Worm (Caenorhabditis elegans): ENCODE results near the gene R08A2.9.

Gene R08A2.9

DNA sequence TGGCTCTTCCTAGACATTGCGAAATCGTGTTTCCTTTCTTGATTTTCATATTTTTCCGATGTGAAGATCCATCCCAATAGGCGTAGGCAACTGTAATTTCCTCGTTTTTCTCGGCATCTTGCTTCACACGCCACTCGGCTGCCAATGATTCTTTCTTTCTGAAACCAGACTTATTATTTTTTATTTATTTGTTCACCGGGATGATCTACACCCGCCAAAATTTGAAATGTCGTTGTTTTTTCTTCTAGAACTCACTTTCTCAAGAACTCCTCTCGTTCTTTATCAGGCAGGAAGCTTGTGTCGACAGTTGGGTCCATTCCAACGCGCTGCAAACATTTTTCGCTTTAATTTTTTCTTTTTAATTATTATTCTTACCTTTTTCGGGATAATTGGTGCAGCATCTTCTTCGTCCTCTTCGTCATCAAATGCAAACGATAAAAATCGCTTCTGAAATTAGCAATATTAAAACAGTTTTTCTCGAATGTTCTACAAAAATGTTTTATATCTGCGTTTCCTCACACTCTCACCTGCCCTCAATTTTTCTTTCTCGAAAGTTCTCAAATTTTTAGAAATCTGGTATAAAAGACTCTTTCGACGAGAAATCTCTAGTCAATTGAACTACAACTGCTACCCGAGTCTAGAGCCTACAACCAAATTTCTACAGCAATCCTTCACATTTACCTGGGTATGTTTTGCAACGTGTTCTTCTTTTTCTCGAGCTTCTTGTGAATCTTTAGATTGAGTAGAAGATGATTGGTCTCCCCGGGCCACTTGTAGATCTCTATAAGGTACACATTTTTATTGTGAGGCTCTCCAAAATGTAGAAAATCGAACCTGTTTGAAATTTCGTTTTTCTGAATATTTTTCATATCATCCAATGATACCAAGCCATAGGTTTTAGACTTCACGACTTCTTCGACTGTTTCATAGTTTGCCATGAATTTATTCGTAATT lies 23.4 kb upstream of the R08A2.9 start, which contains the start of gene hsp-90:
hsp-90 (plus strand) TSS at position 560 of the 954 bp plus-strand sequence.
- TF ChIP-seq ceh-2 (tag; optimal IDR thresholded peaks at IDR 0.05) (no peak), elt-4 (tag; optimal IDR thresholded peaks at IDR 0.05) (no peak), pat-9 (tag; optimal IDR thresholded peaks at IDR 0.05) (no peak), zip-5 (tag; optimal IDR thresholded peaks at IDR 0.05) (no peak), ztf-16 (tag; optimal IDR thresholded peaks at IDR 0.05) (no peak), sdc-2 (tag; optimal IDR thresholded peaks at IDR 0.05) (no peak), pax-1 (tag; optimal IDR thresholded peaks at IDR 0.05) (no peak), syd-9 (tag; optimal IDR thresholded peaks at IDR 0.05) (no peak), sox-2 (GFP tag; IDR thresholded peaks at IDR 0.05) (no peak)

DNA sequence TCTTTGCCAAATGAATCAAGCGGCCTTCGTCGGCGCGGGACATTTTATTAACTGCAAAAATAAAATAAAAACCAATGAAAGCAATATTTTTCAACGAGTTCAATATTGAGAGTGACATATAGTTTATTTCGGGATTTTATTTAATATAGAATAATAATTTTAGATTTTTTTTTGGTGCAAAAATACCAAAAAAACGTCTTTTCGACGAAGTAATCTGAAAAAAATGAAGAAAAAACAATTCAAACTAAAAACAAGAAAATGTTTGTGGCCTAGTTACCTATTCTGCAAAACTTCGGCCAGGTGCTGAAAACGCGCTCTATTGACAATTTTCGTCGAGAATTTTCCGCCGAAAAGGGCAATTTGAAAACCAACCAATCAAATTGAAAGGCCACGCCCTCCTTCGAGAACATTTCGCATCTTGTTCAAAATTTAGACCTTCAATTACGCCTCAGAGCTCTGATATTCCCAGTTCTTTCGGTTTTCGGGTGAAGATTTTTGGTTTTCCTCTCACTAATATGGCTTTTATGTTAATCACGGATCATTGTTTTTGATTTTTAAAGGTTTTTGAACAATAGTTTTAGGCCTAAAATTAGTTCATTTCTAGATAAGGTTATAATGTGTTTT lies 22.5 kb upstream of the R08A2.9 start, which contains the start of gene C47E8.4:
C47E8.4 (minus strand) TSS at position 51 of the 624 bp plus-strand sequence.
- peak; percentile 87 for TF ChIP-seq ceh-30 (tag; optimal IDR thresholded peaks at IDR 0.05)
- TF ChIP-seq fkh-10 (GFP tag; optimal IDR thresholded peaks at IDR 0.05), result peak; percentile 30
- peak; percentile 96 for TF ChIP-seq ceh-2 (tag; optimal IDR thresholded peaks at IDR 0.05)
- TF ChIP-seq dve-1 (tag; optimal IDR thresholded peaks at IDR 0.05), result peak; percentile 93
- peak; percentile 86 for TF ChIP-seq ceh-14 (tag; optimal IDR thresholded peaks at IDR 0.05)
- no peak for TF ChIP-seq ama-1 (optimal IDR thresholded peaks at IDR 0.05)
- TF ChIP-seq zip-5 (tag; optimal IDR thresholded peaks at IDR 0.05), result peak; percentile 72
- TF ChIP-seq mec-3 (tag; optimal IDR thresholded peaks at IDR 0.05; ENCODE audit: borderline replicate concordance), result peak; percentile 83
- TF ChIP-seq unc-42 (tag; optimal IDR thresholded peaks at IDR 0.05), result peak; percentile 96
- TF ChIP-seq hlh-6 (tag; optimal IDR thresholded peaks at IDR 0.05), result no peak
- TF ChIP-seq Y22D7AL.16 (tag; optimal IDR thresholded peaks at IDR 0.05), result no peak
- TF ChIP-seq sox-4 (tag; optimal IDR thresholded peaks at IDR 0.05), result no peak
- TF ChIP-seq lim-6 (tag; optimal IDR thresholded peaks at IDR 0.05), result peak; percentile 50
- TF ChIP-seq ahr-1 (tag; optimal IDR thresholded peaks at IDR 0.05), result no peak
- TF ChIP-seq elt-4 (tag; optimal IDR thresholded peaks at IDR 0.05), result no peak
- TF ChIP-seq hlh-13 (GFP tag; optimal IDR thresholded peaks at IDR 0.05), result no peak
- TF ChIP-seq ref-2 (tag; optimal IDR thresholded peaks at IDR 0.05), result peak; percentile 98
- no peak for TF ChIP-seq pha-4 (tag; optimal IDR thresholded peaks at IDR 0.05)
- peak; percentile 100 for TF ChIP-seq nfya-1 (tag; optimal IDR thresholded peaks at IDR 0.05)
- peak; percentile 52 for TF ChIP-seq pha-2 (tag; optimal IDR thresholded peaks at IDR 0.05)
- peak; percentile 6 for TF ChIP-seq che-1 (tag; optimal IDR thresholded peaks at IDR 0.05)
- TF ChIP-seq ceh-6 (GFP tag; optimal IDR thresholded peaks at IDR 0.05), result no peak
- TF ChIP-seq odd-2 (tag; optimal IDR thresholded peaks at IDR 0.05), result no peak
- TF ChIP-seq ceh-48 (tag; optimal IDR thresholded peaks at IDR 0.05), result peak; percentile 12
- TF ChIP-seq syd-9 (tag; optimal IDR thresholded peaks at IDR 0.05), result peak; percentile 53
- TF ChIP-seq ceh-22 (tag; optimal IDR thresholded peaks at IDR 0.05), result no peak
- TF ChIP-seq fax-1 (tag; optimal IDR thresholded peaks at IDR 0.05), result peak; percentile 73
- TF ChIP-seq ets-4 (tag; optimal IDR thresholded peaks at IDR 0.05), result peak; percentile 94
- TF ChIP-seq ceh-9 (tag; optimal IDR thresholded peaks at IDR 0.05), result no peak
- peak; percentile 81 for TF ChIP-seq unc-55 (GFP tag; optimal IDR thresholded peaks at IDR 0.05)
- TF ChIP-seq pax-1 (tag; optimal IDR thresholded peaks at IDR 0.05), result peak; percentile 87
- peak; percentile 85 for TF ChIP-seq pqm-1 (tag; optimal IDR thresholded peaks at IDR 0.05)
- TF ChIP-seq ttx-3 (tag; optimal IDR thresholded peaks at IDR 0.05), result peak; percentile 47
- no peak for TF ChIP-seq madf-2 (tag; optimal IDR thresholded peaks at IDR 0.05)
- TF ChIP-seq nhr-11 (tag; optimal IDR thresholded peaks at IDR 0.05), result no peak
- TF ChIP-seq ceh-31 (tag; optimal IDR thresholded peaks at IDR 0.05), result peak; percentile 98
- TF ChIP-seq ceh-24 (tag; optimal IDR thresholded peaks at IDR 0.05), result no peak
- no peak for TF ChIP-seq C38D4.7 (GFP tag; optimal IDR thresholded peaks at IDR 0.05)
- no peak for TF ChIP-seq lin-11 (tag; optimal IDR thresholded peaks at IDR 0.05)
- TF ChIP-seq gmeb-2 (tag; optimal IDR thresholded peaks at IDR 0.05), result no peak
- TF ChIP-seq ceh-34 (tag; optimal IDR thresholded peaks at IDR 0.05), result peak; percentile 88
- peak; percentile 64 for TF ChIP-seq sdc-2 (tag; optimal IDR thresholded peaks at IDR 0.05)
- peak; percentile 69 for TF ChIP-seq fkh-6 (tag; optimal IDR thresholded peaks at IDR 0.05)
- peak; percentile 33 for TF ChIP-seq hlh-30 (tag; optimal IDR thresholded peaks at IDR 0.05; ENCODE audit: insufficient read depth)

All from whole organism, late embryonic.